Worm (Caenorhabditis elegans) whole organism, mixed stage, embryonic: ENCODE results near the gene Y49F6A.12.

ENCODE experiments used
- bed-3 ChIP-seq: fragments of 200-800 bp; sonication (Bioruptor generic); optimal IDR thresholded peaks from 3 replicates; lab custom pipeline; 2018; ENCODE audit warnings: mild to moderate bottlenecking, missing genetic modification characterization, moderate library complexity, missing compliant biosample characterization
- ceh-39 ChIP-seq: fragments of 150-350 bp; optimal IDR thresholded peaks from 2 replicates; lab custom pipeline; 2014; ENCODE audit warnings: missing biosample characterization, missing genetic modification characterization
- ceh-43 ChIP-seq: fragments of 200-800 bp; sonication (Bioruptor generic); optimal IDR thresholded peaks from 2 replicates; lab custom pipeline; 2018; ENCODE audit warnings: mild to moderate bottlenecking, missing genetic modification characterization, moderate library complexity, missing compliant biosample characterization
- ceh-83 ChIP-seq: fragments of 200-800 bp; sonication (Bioruptor generic); optimal IDR thresholded peaks from 2 replicates; lab custom pipeline; 2018; ENCODE audit warnings: mild to moderate bottlenecking, missing genetic modification characterization, missing compliant biosample characterization
- ces-1 ChIP-seq: fragments of 150-350 bp; optimal IDR thresholded peaks from 2 replicates; lab custom pipeline; 2014; ENCODE audit warnings: missing biosample characterization, missing genetic modification reagents, missing genetic modification characterization
- cnd-1 ChIP-seq: fragments of 200-800 bp; sonication (Bioruptor generic); optimal IDR thresholded peaks from 2 replicates; lab custom pipeline; 2018; ENCODE audit warnings: mild to moderate bottlenecking, missing genetic modification characterization, missing compliant biosample characterization
- drap-1 ChIP-seq: fragments of 200-800 bp; sonication (Bioruptor generic); optimal IDR thresholded peaks from 3 replicates; lab custom pipeline; 2018; ENCODE audit warnings: mild to moderate bottlenecking, missing genetic modification characterization, missing compliant biosample characterization
- elt-1 ChIP-seq: sonication (generic microtip); optimal IDR thresholded peaks from 2 replicates; lab custom pipeline; 2017; ENCODE audit warnings: missing genetic modification characterization, mild to moderate bottlenecking, missing compliant biosample characterization, antibody characterized with exemption, moderate library complexity, borderline replicate concordance; ENCODE audit not compliant: insufficient read depth
- elt-3 ChIP-seq: fragments of 150-350 bp; optimal IDR thresholded peaks from 2 replicates; lab custom pipeline; 2014; ENCODE audit warnings: missing biosample characterization, missing genetic modification characterization
- flh-1 ChIP-seq: fragments of 200-800 bp; sonication (Bioruptor generic); optimal IDR thresholded peaks from 2 replicates; lab custom pipeline; 2018; ENCODE audit warnings: mild to moderate bottlenecking, missing genetic modification characterization, moderate library complexity, missing compliant biosample characterization
- ham-2 ChIP-seq: fragments of 200-800 bp; sonication (Bioruptor generic); optimal IDR thresholded peaks from 2 replicates; lab custom pipeline; 2018; ENCODE audit warnings: mild to moderate bottlenecking, missing genetic modification characterization, missing compliant biosample characterization
- hlh-1 ChIP-seq: fragments of 150-350 bp; optimal IDR thresholded peaks from 2 replicates; lab custom pipeline; 2014; ENCODE audit warnings: missing biosample characterization, missing genetic modification reagents, missing genetic modification characterization
- lin-13 ChIP-seq: fragments of 150-350 bp; optimal IDR thresholded peaks from 2 replicates; lab custom pipeline; 2014; ENCODE audit warnings: missing biosample characterization, missing genetic modification characterization
- lin-32 ChIP-seq: fragments of 200-800 bp; sonication (Bioruptor generic); optimal IDR thresholded peaks from 2 replicates; lab custom pipeline; 2018; ENCODE audit warnings: mild to moderate bottlenecking, missing genetic modification characterization, missing compliant biosample characterization
- lsy-2 ChIP-seq: fragments of 150-350 bp; optimal IDR thresholded peaks from 2 replicates; lab custom pipeline; 2014; ENCODE audit warnings: missing biosample characterization, missing genetic modification characterization
- mep-1 ChIP-seq: fragments of 150-350 bp; optimal IDR thresholded peaks from 2 replicates; lab custom pipeline; 2017; ENCODE audit warnings: missing biosample characterization, missing genetic modification reagents, missing genetic modification characterization, inconsistent platforms
- mls-2 ChIP-seq: sonication (generic microtip); optimal IDR thresholded peaks from 2 replicates; lab custom pipeline; 2016; ENCODE audit warnings: mild to moderate bottlenecking, missing genetic modification characterization, moderate library complexity, missing compliant biosample characterization
- nhr-12 ChIP-seq: fragments of 150-350 bp; optimal IDR thresholded peaks from 2 replicates; lab custom pipeline; 2014; ENCODE audit warnings: missing biosample characterization, missing genetic modification characterization
- nhr-2 ChIP-seq: fragments of 150-350 bp; optimal IDR thresholded peaks from 2 replicates; lab custom pipeline; 2014; ENCODE audit warnings: missing biosample characterization, missing genetic modification characterization
- nhr-76 ChIP-seq: sonication (generic microtip); optimal IDR thresholded peaks from 2 replicates; lab custom pipeline; 2017; ENCODE audit warnings: missing biosample characterization, missing genetic modification characterization
- pha-4 ChIP-seq: fragments of 150-350 bp; optimal IDR thresholded peaks from 2 replicates; lab custom pipeline; 2018; ENCODE audit warnings: missing biosample characterization, missing genetic modification reagents, missing genetic modification characterization
- snpc-4 ChIP-seq: fragments of 150-350 bp; optimal IDR thresholded peaks from 2 replicates; lab custom pipeline; 2014; ENCODE audit warnings: missing biosample characterization, missing genetic modification characterization
- sptf-1 ChIP-seq: sonication (generic microtip); optimal IDR thresholded peaks from 2 replicates; lab custom pipeline; 2017; ENCODE audit warnings: mild to moderate bottlenecking, missing genetic modification characterization, moderate library complexity, missing compliant biosample characterization
- tbx-8 ChIP-seq: fragments of 200-800 bp; sonication (Bioruptor generic); optimal IDR thresholded peaks from 2 replicates; lab custom pipeline; 2018; ENCODE audit warnings: mild to moderate bottlenecking, missing genetic modification characterization, moderate library complexity, missing compliant biosample characterization
- unc-120 ChIP-seq: sonication (generic microtip); optimal IDR thresholded peaks from 2 replicates; lab custom pipeline; 2017; ENCODE audit warnings: missing genetic modification characterization, missing compliant biosample characterization; ENCODE audit not compliant: poor library complexity, severe bottlenecking
- unc-39 ChIP-seq: fragments of 150-350 bp; optimal IDR thresholded peaks from 2 replicates; lab custom pipeline; 2014; ENCODE audit warnings: missing biosample characterization, missing genetic modification characterization
- unc-62 ChIP-seq: fragments of 150-350 bp; optimal IDR thresholded peaks from 2 replicates; lab custom pipeline; 2014; ENCODE audit warnings: missing biosample characterization, missing genetic modification reagents, missing genetic modification characterization
- zip-8 ChIP-seq: fragments of 150-350 bp; optimal IDR thresholded peaks from 2 replicates; lab custom pipeline; 2014; ENCODE audit warnings: missing biosample characterization, missing genetic modification characterization
- ztf-11 ChIP-seq: fragments of 150-350 bp; optimal IDR thresholded peaks from 2 replicates; lab custom pipeline; 2014; ENCODE audit warnings: missing biosample characterization, missing genetic modification characterization

Y49F6A.12 gene

DNA sequence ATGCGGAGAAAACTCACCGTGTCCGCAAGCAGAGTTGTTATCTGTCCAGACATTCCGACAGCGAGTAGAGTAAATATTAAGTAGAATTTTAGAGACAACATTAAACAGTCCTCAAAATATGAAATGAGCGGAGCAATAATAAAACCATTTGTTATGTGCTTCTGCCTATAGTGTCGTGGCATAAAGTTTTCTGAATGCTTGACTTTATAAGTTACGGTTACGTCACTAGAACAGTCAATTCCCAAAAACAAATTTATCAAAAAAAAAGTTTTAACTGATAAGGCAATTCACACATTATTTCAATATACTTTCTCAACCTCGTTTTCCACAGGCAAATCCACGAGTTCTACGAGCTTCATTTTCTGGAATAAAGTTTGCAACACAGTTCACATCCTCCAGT, 26.3 kb upstream of the Y49F6A.12 start, which contains the start of gene clec-127:
clec-127 (minus strand) TSS at position 101 of the 400 bp plus-strand sequence.
- TF ChIP-seq elt-1 (tag; lab: Kevin White, UChicago) (no peak), drap-1 (GFP tag; lab: Kevin White, UChicago) (no peak), ceh-43 (GFP tag; lab: Kevin White, UChicago) (no peak), mls-2 (no peak), pha-4 (tag; lab: Kevin White, UChicago) (no peak), unc-39 (tag; lab: Kevin White, UChicago) (no peak), unc-120 (no peak), ceh-39 (tag; lab: Kevin White, UChicago) (no peak), zip-8 (tag; lab: Kevin White, UChicago) (no peak), sptf-1 (no peak), unc-62 (GFP tag; lab: Kevin White, UChicago) (no peak), bed-3 (GFP tag; lab: Kevin White, UChicago) (no peak), ceh-83 (GFP tag; lab: Kevin White, UChicago) (no peak)

DNA sequence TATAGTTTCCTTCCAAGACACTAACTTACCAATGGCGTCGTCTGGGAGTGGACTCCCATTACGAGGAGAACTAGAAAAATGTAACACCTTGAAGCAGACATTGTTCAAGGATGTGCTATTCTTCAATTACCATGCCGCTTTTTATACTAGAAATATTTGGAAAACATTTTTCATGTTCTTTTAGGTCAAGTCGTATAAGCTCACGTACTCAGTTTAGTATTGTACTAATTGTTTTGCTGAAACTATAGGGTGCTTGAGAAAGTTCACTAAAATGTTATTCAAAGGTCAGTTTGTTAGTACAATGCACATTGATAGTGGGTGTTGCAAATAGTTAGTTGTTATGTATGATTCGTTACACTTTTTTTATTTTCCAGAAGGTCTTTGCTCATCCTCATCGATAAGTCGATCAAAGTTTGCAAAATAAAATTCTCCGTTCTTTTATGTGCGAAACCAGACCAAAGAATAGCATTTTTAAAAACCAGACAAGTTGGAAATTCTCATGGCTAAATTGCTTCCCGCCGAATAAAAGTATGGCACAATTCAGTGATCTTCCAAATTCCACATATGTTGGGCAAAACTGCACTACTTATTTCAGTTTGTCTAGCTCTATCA, 24.4 kb upstream of the Y49F6A.12 start, which contains the start of the genes clec-128 and clec-129:
clec-128 (minus strand) TSS at position 101 of the 612 bp plus-strand sequence.
clec-129 (plus strand) TSS at position 562 of the 612 bp plus-strand sequence.
- TF ChIP-seq unc-120 = no peak
- no peak for TF ChIP-seq sptf-1
- no peak for TF ChIP-seq flh-1
- no peak for TF ChIP-seq nhr-12 (tag; lab: Kevin White, UChicago)
- no peak for TF ChIP-seq nhr-76 (tag; lab: Kevin White, UChicago)
- no peak for TF ChIP-seq zip-8 (tag; lab: Kevin White, UChicago)
- TF ChIP-seq ces-1 (GFP tag; lab: Kevin White, UChicago) = no peak

DNA sequence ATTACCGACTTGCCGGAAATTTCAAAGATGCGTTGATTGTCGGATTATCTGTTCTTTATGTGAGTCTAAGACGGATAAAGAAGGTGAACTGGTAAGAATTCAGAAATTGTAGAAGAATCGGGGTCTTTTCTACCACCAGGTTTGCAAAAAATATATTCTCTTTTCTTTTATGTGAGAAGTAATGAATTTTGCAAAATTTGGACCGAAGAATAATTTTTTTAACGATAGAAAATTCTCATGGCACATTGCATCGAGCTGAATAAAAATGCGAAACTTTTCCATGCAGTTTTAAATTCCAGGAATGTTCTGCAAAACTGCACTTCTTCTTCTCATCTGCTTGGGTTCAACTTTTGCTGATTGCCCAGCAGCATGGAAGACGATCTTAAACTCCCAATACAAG, 22.2 kb upstream of the Y49F6A.12 start, which contains the start of gene clec-130:
clec-130 (plus strand) TSS at position 301 of the 400 bp plus-strand sequence.
- no peak for TF ChIP-seq elt-1 (tag; lab: Kevin White, UChicago)
- no peak for TF ChIP-seq mls-2
- TF ChIP-seq lsy-2 (tag; lab: Kevin White, UChicago) = no peak
- no peak for TF ChIP-seq ceh-39 (tag; lab: Kevin White, UChicago)
- TF ChIP-seq pha-4 (tag; lab: Kevin White, UChicago) = no peak
- no peak for TF ChIP-seq nhr-12 (tag; lab: Kevin White, UChicago)
- TF ChIP-seq nhr-2 = no peak
- TF ChIP-seq flh-1 = no peak
- no peak for TF ChIP-seq ceh-83 (GFP tag; lab: Kevin White, UChicago)
- no peak for TF ChIP-seq mep-1 (tag; lab: Kevin White, UChicago)

DNA sequence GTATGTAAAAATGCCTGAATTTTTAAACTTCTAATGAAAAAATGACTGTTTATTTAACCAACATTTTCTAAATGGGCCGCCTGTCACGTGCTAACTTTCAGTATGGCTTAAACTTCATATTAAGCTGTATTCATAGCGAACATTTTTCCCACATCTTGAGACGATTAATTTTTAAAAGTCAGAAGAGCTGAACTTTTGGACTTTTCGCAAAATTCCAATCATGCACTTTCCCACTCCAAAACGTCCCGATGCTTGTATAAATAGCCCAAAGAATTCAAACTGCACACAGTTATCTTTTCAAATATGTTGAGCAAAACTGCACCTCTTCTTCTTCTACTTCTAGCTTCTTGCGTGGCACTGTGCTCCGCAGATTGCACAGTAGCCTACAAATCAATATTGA, 18.7 kb upstream of the Y49F6A.12 start, which contains the start of gene clec-132:
clec-132 (plus strand) TSS at position 301 of the 400 bp plus-strand sequence.
- TF ChIP-seq unc-39 (tag; lab: Kevin White, UChicago) = no peak
- TF ChIP-seq ces-1 (GFP tag; lab: Kevin White, UChicago) = no peak
- no peak for TF ChIP-seq ceh-83 (GFP tag; lab: Kevin White, UChicago)
- no peak for TF ChIP-seq zip-8 (tag; lab: Kevin White, UChicago)

DNA sequence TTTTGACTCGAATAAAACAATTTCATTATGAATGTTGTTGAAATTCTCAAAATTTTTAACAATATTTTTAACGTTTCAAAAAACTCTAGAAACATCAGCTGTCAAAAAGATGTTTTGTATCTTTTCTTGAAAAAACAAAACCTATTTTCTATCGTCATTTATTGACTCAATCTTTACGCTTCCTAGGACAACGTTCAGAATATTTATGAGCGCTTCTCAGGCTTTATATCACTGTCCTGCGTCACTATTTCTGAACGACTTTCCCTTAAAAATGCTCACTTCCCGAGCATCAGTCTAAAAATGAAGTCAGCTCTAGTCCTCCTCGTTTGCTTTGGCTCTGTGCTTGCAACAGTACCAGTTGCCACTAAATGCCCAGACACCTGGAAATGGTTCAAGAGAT, 17.3 kb upstream of the Y49F6A.12 start, which contains the start of gene clec-133:
clec-133 (plus strand) TSS at position 301 of the 400 bp plus-strand sequence.
- TF ChIP-seq hlh-1 (no peak), lin-13 (tag; lab: Kevin White, UChicago) (no peak), pha-4 (tag; lab: Kevin White, UChicago) (no peak)

DNA sequence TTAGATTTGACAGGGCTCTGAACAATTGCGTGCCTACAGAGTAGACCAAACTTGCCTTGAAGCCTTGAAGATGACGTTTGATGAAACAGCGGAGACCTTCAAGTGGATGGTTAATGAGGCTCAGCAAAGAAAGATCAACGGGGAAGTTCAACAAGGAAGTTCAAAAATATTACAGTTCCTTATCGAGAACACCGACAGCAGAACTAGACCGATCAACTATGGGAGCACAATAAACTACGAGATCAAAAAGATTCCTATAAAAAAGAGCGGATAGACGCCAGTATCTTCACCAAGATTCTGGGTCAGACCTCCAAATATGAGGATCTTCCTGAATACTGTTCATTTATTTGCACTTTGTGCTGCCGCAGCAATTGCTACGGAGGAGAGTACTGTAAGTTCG, 15.7 kb upstream of the Y49F6A.12 start, which contains the start of gene clec-134:
clec-134 (plus strand) TSS at position 301 of the 400 bp plus-strand sequence.
- TF ChIP-seq unc-39 (tag; lab: Kevin White, UChicago) = no peak
- no peak for TF ChIP-seq tbx-8 (GFP tag; lab: Kevin White, UChicago)

DNA sequence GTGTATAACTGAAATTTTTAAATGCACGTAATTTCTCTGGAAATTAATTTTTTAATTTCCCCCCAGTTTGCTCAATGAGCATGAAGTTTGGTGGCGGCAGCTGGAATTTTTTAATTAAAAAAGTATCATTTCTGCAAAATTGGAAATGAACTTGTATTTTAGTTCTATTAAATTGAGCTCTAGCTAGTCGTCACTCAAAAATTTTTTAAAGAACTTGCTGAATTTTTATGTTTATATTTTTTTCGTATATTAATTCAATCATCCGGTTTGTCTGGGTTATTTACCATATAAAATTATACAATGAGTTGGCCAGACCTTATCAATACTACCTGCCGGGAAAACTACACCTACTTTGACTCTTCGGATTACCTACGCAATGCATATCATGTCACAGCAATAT, 13.7 kb upstream of the Y49F6A.12 start, which contains the start of gene srh-59:
srh-59 (plus strand) TSS at position 301 of the 400 bp plus-strand sequence.
- TF ChIP-seq lin-32 (no peak), flh-1 (no peak), lin-13 (tag; lab: Kevin White, UChicago) (no peak), drap-1 (GFP tag; lab: Kevin White, UChicago) (no peak), lsy-2 (tag; lab: Kevin White, UChicago) (no peak), cnd-1 (no peak), elt-3 (no peak), zip-8 (tag; lab: Kevin White, UChicago) (no peak), nhr-12 (tag; lab: Kevin White, UChicago) (no peak), ham-2 (GFP tag; lab: Kevin White, UChicago) (no peak), ceh-39 (tag; lab: Kevin White, UChicago) (no peak), unc-62 (GFP tag; lab: Kevin White, UChicago) (no peak), unc-120 (no peak), snpc-4 (tag; lab: Kevin White, UChicago) (no peak), ztf-11 (tag; lab: Kevin White, UChicago) (no peak), tbx-8 (GFP tag; lab: Kevin White, UChicago) (no peak)
